Worm (Caenorhabditis elegans): ENCODE data around the gene F54D5.23.

DNA sequence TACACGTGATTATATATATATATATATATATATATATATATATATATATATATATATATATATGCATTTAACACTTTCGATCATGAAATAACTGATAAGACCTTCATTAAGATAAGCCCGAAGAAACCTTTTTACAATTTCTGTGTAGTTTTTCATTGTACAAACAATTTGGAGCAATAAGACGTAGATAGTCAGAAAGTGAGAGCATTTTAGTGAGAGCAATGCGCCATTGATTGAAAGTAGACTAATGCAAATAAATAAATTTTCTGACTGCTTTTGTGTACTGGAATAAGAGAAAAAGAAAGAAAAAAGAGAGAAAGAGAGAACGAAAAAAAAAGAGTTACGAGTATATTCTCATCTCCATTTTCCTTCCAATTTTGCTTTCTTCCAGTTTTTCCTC, 35.5 kb upstream of the F54D5.23 start:
- TF ChIP-seq ama-1 (optimal IDR thresholded peaks at IDR 0.05) (no peak), sea-1 (GFP tag; conservative IDR thresholded peaks at IDR 0.05) (no peak), flt-1 (GFP tag; IDR thresholded peaks at IDR 0.05) (no peak), hnd-1 (tag; optimal IDR thresholded peaks at IDR 0.05) (no peak), scrt-1 (GFP tag; IDR thresholded peaks at IDR 0.05) (no peak), hmbx-1 (tag; optimal IDR thresholded peaks at IDR 0.05) (no peak)
